Fruit fly (Drosophila melanogaster): ENCODE results near the gene CG13362.

CG13362 gene

dm6 chrX:765039-765508 lies 14.0 kb upstream of the CG13362 start, which contains the start of gene RpL22 (continued):
- TF ChIP-seq CG17802 (tag; optimal IDR thresholded peaks at IDR 0.05) (peak; percentile 73), CG8924 (tag; optimal IDR thresholded peaks at IDR 0.05) (peak; percentile 79), Neu2 (GFP tag; optimal IDR thresholded peaks at IDR 0.05; ENCODE audit: borderline replicate concordance) (peak; percentile 85), sd (tag; optimal IDR thresholded peaks at IDR 0.05) (peak; percentile 57), CG9437 (GFP tag; optimal IDR thresholded peaks at IDR 0.05) (peak; percentile 65), sob (GFP tag; IDR thresholded peaks at IDR 0.05) (peak; percentile 94), CG11093 (GFP tag; IDR thresholded peaks at IDR 0.05) (peak; percentile 52; the same call in 1 of the 3 replicates), NK7.1 (GFP tag; optimal IDR thresholded peaks at IDR 0.05) (peak; percentile 91), dmrt99B (tag; optimal IDR thresholded peaks at IDR 0.05) (peak; percentile 72), Rx (GFP tag; IDR thresholded peaks at IDR 0.05) (peak; percentile 87), stwl (tag; optimal IDR thresholded peaks at IDR 0.05) (peak; percentile 59), BEAF-32 (GFP tag; optimal IDR thresholded peaks at IDR 0.05) (peak; percentile 66), B-H2 (GFP tag; optimal IDR thresholded peaks at IDR 0.05) (peak; percentile 87), CG6175 (GFP tag; IDR thresholded peaks at IDR 0.05) (peak; percentile 78), tx (GFP tag; optimal IDR thresholded peaks at IDR 0.05) (peak; percentile 77), CG10979 (tag; optimal IDR thresholded peaks at IDR 0.05) (peak; percentile 72), CTCF (GFP tag; optimal IDR thresholded peaks at IDR 0.05) (peak; percentile 79), CG13775 (GFP tag; optimal IDR thresholded peaks at IDR 0.05) (peak; percentile 94), Lhr (GFP tag; optimal IDR thresholded peaks at IDR 0.05) (peak; percentile 97), CG7963 (GFP tag; IDR thresholded peaks at IDR 0.05; ENCODE audit: partially characterized antibody) (no peak), CG8478 (optimal IDR thresholded peaks at IDR 0.05) (no peak), corto (GFP tag; optimal IDR thresholded peaks at IDR 0.05) (no peak), CG10147 (GFP tag; optimal IDR thresholded peaks at IDR 0.05) (peak; percentile 75), CG15479 (GFP tag; optimal IDR thresholded peaks at IDR 0.05) (no peak), Xbp1 (GFP tag; optimal IDR thresholded peaks at IDR 0.05) (peak; percentile 85), Atf6 (GFP tag; IDR thresholded peaks at IDR 0.05) (peak; percentile 82), repo (GFP tag; optimal IDR thresholded peaks at IDR 0.05) (peak; percentile 88), Lim3 (GFP tag; IDR thresholded peaks at IDR 0.05) (no peak), Nf-YB (GFP tag; optimal IDR thresholded peaks at IDR 0.05) (peak; percentile 71), Stat92E (GFP tag; optimal IDR thresholded peaks at IDR 0.05) (peak in 1 of 3 experiments; percentile 46), Hey (tag; optimal IDR thresholded peaks at IDR 0.05) (peak; percentile 73), CG31441 (GFP tag; IDR thresholded peaks at IDR 0.05) (peak; percentile 80), Pdp1 (GFP tag; optimal IDR thresholded peaks at IDR 0.05) (peak; percentile 80 to 91), gsb-n (tag; optimal IDR thresholded peaks at IDR 0.05) (peak; percentile 80), CG2129 (GFP tag; IDR thresholded peaks at IDR 0.05; ENCODE audit: partially characterized antibody) (no peak), CG6272 (GFP tag; IDR thresholded peaks at IDR 0.05) (peak; percentile 65), CG8388 (GFP tag; optimal IDR thresholded peaks at IDR 0.05) (peak; percentile 69), sim (GFP tag; IDR thresholded peaks at IDR 0.05) (peak; percentile 77), CG7786 (GFP tag; optimal IDR thresholded peaks at IDR 0.05) (peak; percentile 78), eve (GFP tag; optimal IDR thresholded peaks at IDR 0.05) (no peak), CG2116 (GFP tag; optimal IDR thresholded peaks at IDR 0.05) (peak; percentile 99), CG15011 (GFP tag; optimal IDR thresholded peaks at IDR 0.05) (peak; percentile 84), CG1603 (tag; optimal IDR thresholded peaks at IDR 0.05) (peak; percentile 96), zfh2 (GFP tag; optimal IDR thresholded peaks at IDR 0.05) (peak; percentile 78), Optix (GFP tag; IDR thresholded peaks at IDR 0.05) (peak; percentile 79; the same call in 2 of the 3 replicates), CG12104 (GFP tag; optimal IDR thresholded peaks at IDR 0.05) (peak; percentile 83), lbe (GFP tag; optimal IDR thresholded peaks at IDR 0.05) (no peak), CG8290 (GFP tag; optimal IDR thresholded peaks at IDR 0.05) (peak; percentile 90), CG8290 (tag; optimal IDR thresholded peaks at IDR 0.05) (peak; percentile 75 to 97), gem (tag; optimal IDR thresholded peaks at IDR 0.05) (peak; percentile 59), btn (GFP tag; optimal IDR thresholded peaks at IDR 0.05) (peak; percentile 85)
